Fruit fly (Drosophila melanogaster): ENCODE measurements around the gene CG15465.

Gene CG15465

DNA sequence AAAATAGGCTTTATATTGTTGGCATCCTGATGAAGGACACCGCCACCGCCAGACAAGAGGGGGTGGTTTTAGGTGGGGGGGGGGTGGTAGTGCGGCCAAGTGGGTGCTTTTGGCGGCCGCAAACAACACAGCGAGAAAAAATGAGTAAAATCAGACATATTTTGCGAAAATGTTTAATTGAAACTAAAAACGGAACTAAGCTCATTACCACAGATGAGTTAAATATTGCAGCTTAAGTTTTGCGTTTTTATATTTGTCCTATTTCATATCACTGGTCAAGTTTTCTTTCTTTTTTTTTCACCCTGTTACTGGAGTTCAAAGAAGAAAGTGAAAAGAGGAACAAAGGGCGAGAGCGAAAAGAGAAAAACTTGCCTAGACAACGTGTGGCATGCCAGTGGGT, 8.4 kb downstream of the CG15465 start (continued):
- TF ChIP-seq ATbp (GFP tag; optimal IDR thresholded peaks at IDR 0.05) (peak; percentile 78), CG6854 (GFP tag; optimal IDR thresholded peaks at IDR 0.05) (peak; percentile 69), Sry-δ (GFP tag; optimal IDR thresholded peaks at IDR 0.05) (peak; percentile 12), CG3838 (GFP tag; optimal IDR thresholded peaks at IDR 0.05) (no peak), esg (GFP tag; conservative IDR thresholded peaks at IDR 0.05) (peak; percentile 62; the same call in 1 of the 2 replicates), CG7928 (GFP tag; optimal IDR thresholded peaks at IDR 0.05) (no peak), nerfin-1 (tag; optimal IDR thresholded peaks at IDR 0.05) (peak; percentile 49), Sry-β (GFP tag; optimal IDR thresholded peaks at IDR 0.05) (no peak), unc-4 (GFP tag; IDR thresholded peaks at IDR 0.05; ENCODE audit: partially characterized antibody) (no peak), peb (GFP tag; IDR thresholded peaks at IDR 0.05) (peak; percentile 32; the same call in 1 of the 2 replicates), CG4854 (GFP tag; optimal IDR thresholded peaks at IDR 0.05) (no peak), Hr51 (GFP tag; optimal IDR thresholded peaks at IDR 0.05) (peak in 1 of 2 experiments; percentile 77), NC2α (GFP tag; optimal IDR thresholded peaks at IDR 0.05) (no peak), CG8359 (GFP tag; optimal IDR thresholded peaks at IDR 0.05; ENCODE audit: borderline replicate concordance) (peak; percentile 44), ato (GFP tag; IDR thresholded peaks at IDR 0.05; ENCODE audit: partially characterized antibody) (no peak), Dek (tag; optimal IDR thresholded peaks at IDR 0.05) (peak; percentile 70), sens (GFP tag) (peak; percentile 91), trem (tag; optimal IDR thresholded peaks at IDR 0.05) (peak; percentile 37), mam (GFP tag; optimal IDR thresholded peaks at IDR 0.05) (peak; percentile 61), slbo (GFP tag; IDR thresholded peaks at IDR 0.05) (peak; percentile 79), CG8388 (GFP tag; optimal IDR thresholded peaks at IDR 0.05) (peak; percentile 66), rib (GFP tag; IDR thresholded peaks at IDR 0.05) (peak; percentile 59; the same call in 1 of the 2 replicates), CG16779 (GFP tag; IDR thresholded peaks at IDR 0.05) (no peak), Lpt (GFP tag; optimal IDR thresholded peaks at IDR 0.05) (no peak), pzg (GFP tag; optimal IDR thresholded peaks at IDR 0.05) (no peak), CHES-1-like (GFP tag; optimal IDR thresholded peaks at IDR 0.05) (peak; percentile 22), maf-S (GFP tag; optimal IDR thresholded peaks at IDR 0.05) (peak; percentile 44), az2 (GFP tag; optimal IDR thresholded peaks at IDR 0.05) (peak; percentile 58), Camta (GFP tag; optimal IDR thresholded peaks at IDR 0.05) (peak; percentile 36), CG7839 (tag; optimal IDR thresholded peaks at IDR 0.05) (peak; percentile 82), pho (GFP tag; optimal IDR thresholded peaks at IDR 0.05) (peak; percentile 53), stc (GFP tag; IDR thresholded peaks at IDR 0.05) (peak; percentile 75; the same call in 1 of the 2 replicates), HLH54F (GFP tag; optimal IDR thresholded peaks at IDR 0.05) (peak; percentile 46), Tbp (GFP tag; optimal IDR thresholded peaks at IDR 0.05) (no peak), Dbx (GFP tag; IDR thresholded peaks at IDR 0.05) (peak; percentile 49; the same call in 1 of the 3 replicates), CG8478 (optimal IDR thresholded peaks at IDR 0.05) (no peak), Gsc (GFP tag; IDR thresholded peaks at IDR 0.05) (0 out of 2 replicates have a peak, but pooled peaks have one; percentile 30), sr (GFP tag; IDR thresholded peaks at IDR 0.05) (no peak), nmo (GFP tag; optimal IDR thresholded peaks at IDR 0.05) (peak; percentile 71), CG12659 (GFP tag; optimal IDR thresholded peaks at IDR 0.05) (peak; percentile 70), trh (GFP tag; optimal IDR thresholded peaks at IDR 0.05) (no peak), sc (optimal IDR thresholded peaks at IDR 0.05) (no peak), sc (GFP tag; optimal IDR thresholded peaks at IDR 0.05) (peak; percentile 37), tap (tag; optimal IDR thresholded peaks at IDR 0.05) (peak; percentile 57), ac (GFP tag; optimal IDR thresholded peaks at IDR 0.05) (no peak), Kr (GFP tag; optimal IDR thresholded peaks at IDR 0.05) (no peak), Trl (optimal IDR thresholded peaks at IDR 0.05) (no peak), Trl (GFP tag; optimal IDR thresholded peaks at IDR 0.05) (peak; percentile 56), Xrp1 (GFP tag; IDR thresholded peaks at IDR 0.05) (peak; percentile 81), fd96Cb (tag; optimal IDR thresholded peaks at IDR 0.05) (peak; percentile 66)
